Fruit fly (Drosophila melanogaster): ENCODE data around the gene CG31668.
A peak's percentile ranks its signal among the peaks of the same experiment; 100 is the strongest.

CG31668 gene

DNA sequence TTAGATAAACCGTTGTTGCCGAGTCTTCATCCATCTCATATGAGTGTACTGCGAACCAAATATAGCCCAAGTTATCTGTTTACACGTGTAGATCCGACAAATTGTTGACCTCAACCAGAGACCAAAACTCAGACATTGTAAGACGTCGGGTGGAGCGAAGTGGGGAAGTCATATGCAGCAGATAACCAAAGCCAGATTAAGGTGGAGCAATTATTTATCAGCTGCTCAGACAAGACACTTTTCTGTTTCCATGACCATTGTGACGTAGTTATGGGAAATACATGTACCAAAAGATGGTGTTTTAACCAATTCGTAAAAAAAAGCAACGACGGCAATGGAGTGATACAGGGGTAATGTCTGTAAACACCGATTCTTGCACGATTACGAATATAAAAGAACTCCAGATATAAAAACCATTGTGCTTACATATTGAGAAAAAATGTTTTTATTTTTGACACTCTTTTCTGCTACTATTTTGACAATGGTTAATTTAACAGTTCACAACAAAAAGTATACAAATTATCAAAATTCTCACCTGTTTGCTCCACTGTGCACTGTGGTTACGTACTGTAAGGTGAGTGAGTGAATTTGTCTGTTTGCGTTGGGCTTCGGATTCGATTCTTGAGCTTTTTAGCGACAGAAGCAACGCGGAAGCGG, 28.5 kb downstream of the CG31668 start (continued):
- TF ChIP-seq dpn (GFP tag; optimal IDR thresholded peaks at IDR 0.05) = peak; percentile 30 to 42
- no peak for TF ChIP-seq ro (GFP tag; IDR thresholded peaks at IDR 0.05)
- TF ChIP-seq Rx (GFP tag; IDR thresholded peaks at IDR 0.05) = no peak
- peak; percentile 22 for TF ChIP-seq CG17359 (tag; optimal IDR thresholded peaks at IDR 0.05)
- TF ChIP-seq HLHmδ (GFP tag; optimal IDR thresholded peaks at IDR 0.05) = no peak
- no peak for TF ChIP-seq Trl (optimal IDR thresholded peaks at IDR 0.05)
- peak; percentile 41 for TF ChIP-seq Trl (GFP tag; optimal IDR thresholded peaks at IDR 0.05)
- no peak for TF ChIP-seq CG12071 (GFP tag; optimal IDR thresholded peaks at IDR 0.05)
- peak; percentile 54 for TF ChIP-seq CG11504 (tag; optimal IDR thresholded peaks at IDR 0.05)
- peak; percentile 29; the same call in 1 of the 3 replicates for TF ChIP-seq tgo (GFP tag; IDR thresholded peaks at IDR 0.05)
- no peak for TF ChIP-seq bbx (GFP tag; IDR thresholded peaks at IDR 0.05; ENCODE audit: partially characterized antibody)
- no peak for TF ChIP-seq knrl (GFP tag; IDR thresholded peaks at IDR 0.05; ENCODE audit: partially characterized antibody)
- TF ChIP-seq Ravus (GFP tag; IDR thresholded peaks at IDR 0.05) = no peak
- peak; percentile 34 for TF ChIP-seq CG7556 (GFP tag; optimal IDR thresholded peaks at IDR 0.05)
- TF ChIP-seq sob (GFP tag; IDR thresholded peaks at IDR 0.05) = peak; percentile 32; the same call in 1 of the 2 replicates
- peak; percentile 1 for TF ChIP-seq CG12236 (GFP tag; optimal IDR thresholded peaks at IDR 0.05)
- TF ChIP-seq Atf6 (GFP tag; IDR thresholded peaks at IDR 0.05) = peak; percentile 58; the same call in 1 of the 2 replicates
- TF ChIP-seq Camta (GFP tag; optimal IDR thresholded peaks at IDR 0.05) = peak; percentile 44
- TF ChIP-seq ham (GFP tag; IDR thresholded peaks at IDR 0.05) = no peak
- TF ChIP-seq CG10267 (tag; optimal IDR thresholded peaks at IDR 0.05) = peak; percentile 5
- TF ChIP-seq CG6689 (GFP tag; IDR thresholded peaks at IDR 0.05) = 0 out of 2 replicates have a peak, but pooled peaks have one; percentile 25
- peak; percentile 50 for TF ChIP-seq CG6813 (GFP tag; optimal IDR thresholded peaks at IDR 0.05)
- peak; percentile 17 for TF ChIP-seq cwo (GFP tag; optimal IDR thresholded peaks at IDR 0.05)
- TF ChIP-seq cg (GFP tag; optimal IDR thresholded peaks at IDR 0.05) = no peak
- TF ChIP-seq CG9609 (GFP tag; optimal IDR thresholded peaks at IDR 0.05) = peak; percentile 28
- 0 out of 2 replicates have a peak, but pooled peaks have one; percentile 27 for TF ChIP-seq peb (GFP tag; IDR thresholded peaks at IDR 0.05)
- TF ChIP-seq GATAe (GFP tag; conservative IDR thresholded peaks at IDR 0.05) = no peak
- TF ChIP-seq CG11247 (GFP tag; IDR thresholded peaks at IDR 0.05) = peak; percentile 56
- no peak for TF ChIP-seq inv (GFP tag; IDR thresholded peaks at IDR 0.05; ENCODE audit: partially characterized antibody)
- TF ChIP-seq Sry-β (GFP tag; optimal IDR thresholded peaks at IDR 0.05) = no peak
- TF ChIP-seq CG6854 (GFP tag; optimal IDR thresholded peaks at IDR 0.05) = no peak
- no peak for TF ChIP-seq YL-1 (GFP tag; optimal IDR thresholded peaks at IDR 0.05)
- TF ChIP-seq Tbp (GFP tag; optimal IDR thresholded peaks at IDR 0.05) = no peak
- peak; percentile 62; the same call in 1 of the 2 replicates for TF ChIP-seq Rfx (GFP tag; IDR thresholded peaks at IDR 0.05)
- TF ChIP-seq CG15601 (tag; optimal IDR thresholded peaks at IDR 0.05) = no peak
- TF ChIP-seq CG18011 (GFP tag; optimal IDR thresholded peaks at IDR 0.05) = no peak
- no peak for TF ChIP-seq CG1233 (GFP tag; optimal IDR thresholded peaks at IDR 0.05)
- peak; percentile 14 for TF ChIP-seq Six4 (GFP tag; optimal IDR thresholded peaks at IDR 0.05)
- TF ChIP-seq CG4328 (GFP tag; optimal IDR thresholded peaks at IDR 0.05) = no peak
- peak; percentile 50 for TF ChIP-seq Sox102F (GFP tag; optimal IDR thresholded peaks at IDR 0.05)
- peak; percentile 8 for TF ChIP-seq CG4617 (GFP tag; optimal IDR thresholded peaks at IDR 0.05; ENCODE audit: borderline replicate concordance)
- peak; percentile 36 for TF ChIP-seq CG4820 (GFP tag; optimal IDR thresholded peaks at IDR 0.05)
- no peak for TF ChIP-seq ara (GFP tag; IDR thresholded peaks at IDR 0.05)
- no peak for TF ChIP-seq Adf1 (GFP tag; IDR thresholded peaks at IDR 0.05)
- peak; percentile 25 for TF ChIP-seq Fer3 (tag; optimal IDR thresholded peaks at IDR 0.05)
- TF ChIP-seq CG6175 (GFP tag; IDR thresholded peaks at IDR 0.05) = no peak
- peak; percentile 47 for TF ChIP-seq bcd (GFP tag; optimal IDR thresholded peaks at IDR 0.05)
- TF ChIP-seq vnd (GFP tag; IDR thresholded peaks at IDR 0.05; ENCODE audit: partially characterized antibody) = no peak
- peak; percentile 21 for TF ChIP-seq CG30431 (GFP tag; optimal IDR thresholded peaks at IDR 0.05)
- no peak for TF ChIP-seq toy (GFP tag; IDR thresholded peaks at IDR 0.05)
